Worm (Caenorhabditis elegans): ENCODE data around the gene sek-6.

- TF ChIP-seq klf-2 (GFP tag; conservative IDR thresholded peaks at IDR 0.05) (no peak), tab-1 (GFP tag; IDR thresholded peaks at IDR 0.05) (no peak), cog-1 (tag; optimal IDR thresholded peaks at IDR 0.05) (no peak), ref-1 (GFP tag; conservative IDR thresholded peaks at IDR 0.05) (no peak), T22C8.4 (GFP tag; IDR thresholded peaks at IDR 0.05) (no peak)
Measured at ce11 chrX:10053742-10054409, 22.9 kb downstream of the sek-6 start, which contains the start of gene cbs-1.

All from whole organism, midembryonic.